Fruit fly (Drosophila melanogaster): ENCODE measurements around the gene CG13083.
A peak's percentile ranks its signal among the peaks of the same experiment; 100 is the strongest.

CG13083 gene

DNA sequence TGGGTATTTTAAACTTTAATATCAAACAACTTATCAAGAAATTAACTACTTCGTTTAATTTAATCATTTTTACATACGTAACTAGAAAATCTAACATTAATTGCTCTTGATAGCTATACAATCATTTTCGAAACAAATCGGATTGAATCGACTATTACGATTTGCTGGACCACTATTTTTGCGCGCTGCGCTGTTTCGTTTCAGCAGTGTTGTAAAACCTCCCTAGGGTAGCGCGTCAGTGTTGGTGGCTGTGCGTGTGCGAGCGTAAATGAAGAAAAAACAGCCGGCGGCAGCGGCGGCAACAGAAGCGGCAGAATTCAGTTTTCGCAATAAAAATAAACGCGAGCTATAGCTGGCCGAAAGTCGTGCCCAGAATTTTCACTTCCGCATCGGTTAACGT lies 46.0 kb downstream of the CG13083 start, which contains the start of gene CG33116 (continued):
- TF ChIP-seq CG8319 (GFP tag; optimal IDR thresholded peaks at IDR 0.05), result peak; percentile 60
- peak; percentile 92 for TF ChIP-seq CG3919 (GFP tag; optimal IDR thresholded peaks at IDR 0.05)
- TF ChIP-seq CG8632 (GFP tag; optimal IDR thresholded peaks at IDR 0.05), result peak; percentile 74
- peak; percentile 64 to 84 for TF ChIP-seq salr (GFP tag; optimal IDR thresholded peaks at IDR 0.05)
- TF ChIP-seq Sox14 (GFP tag; optimal IDR thresholded peaks at IDR 0.05), result peak; percentile 87
- TF ChIP-seq dsx (GFP tag; optimal IDR thresholded peaks at IDR 0.05; ENCODE audit: poor library complexity, severe bottlenecking), result peak; percentile 72
- TF ChIP-seq svp (GFP tag), result peak; percentile 90
- peak; percentile 85 for TF ChIP-seq CG6163 (GFP tag; IDR thresholded peaks at IDR 0.05)
- peak; percentile 75 for TF ChIP-seq CG4318 (GFP tag; optimal IDR thresholded peaks at IDR 0.05)
- TF ChIP-seq Hr39 (GFP tag; optimal IDR thresholded peaks at IDR 0.05), result peak; percentile 83
- peak; percentile 70 for TF ChIP-seq fd59A (GFP tag; optimal IDR thresholded peaks at IDR 0.05)
- TF ChIP-seq CG11762 (GFP tag; optimal IDR thresholded peaks at IDR 0.05; ENCODE audit: insufficient read depth), result peak; percentile 72
- TF ChIP-seq CG1621 (tag; optimal IDR thresholded peaks at IDR 0.05), result peak; percentile 77
- peak; percentile 33 for TF ChIP-seq Eip93F (GFP tag; optimal IDR thresholded peaks at IDR 0.05)
- peak; percentile 64 for TF ChIP-seq Ets21C (GFP tag; optimal IDR thresholded peaks at IDR 0.05)
- TF ChIP-seq vri (GFP tag; optimal IDR thresholded peaks at IDR 0.05), result peak; percentile 88
- peak; percentile 77 for TF ChIP-seq CG7368 (GFP tag; optimal IDR thresholded peaks at IDR 0.05)
- TF ChIP-seq CG32006 (GFP tag; optimal IDR thresholded peaks at IDR 0.05), result peak; percentile 91
- peak; percentile 79 for TF ChIP-seq CG6792 (GFP tag; optimal IDR thresholded peaks at IDR 0.05)
- TF ChIP-seq topi (GFP tag; optimal IDR thresholded peaks at IDR 0.05), result peak; percentile 84
- TF ChIP-seq CG3032 (tag; optimal IDR thresholded peaks at IDR 0.05), result peak; percentile 77
- peak; percentile 92 for TF ChIP-seq Hr4 (GFP tag; optimal IDR thresholded peaks at IDR 0.05)
- TF ChIP-seq CG16779 (tag; optimal IDR thresholded peaks at IDR 0.05), result peak; percentile 57
- peak; percentile 85 for TF ChIP-seq achi (GFP tag; optimal IDR thresholded peaks at IDR 0.05)
- TF ChIP-seq OdsH (GFP tag; optimal IDR thresholded peaks at IDR 0.05), result peak; percentile 88
- TF ChIP-seq esn (GFP tag; optimal IDR thresholded peaks at IDR 0.05), result peak; percentile 89
- peak; percentile 86 for TF ChIP-seq net (GFP tag; optimal IDR thresholded peaks at IDR 0.05)
- TF ChIP-seq CG6276 (GFP tag; optimal IDR thresholded peaks at IDR 0.05), result peak; percentile 85
- TF ChIP-seq Sox15 (GFP tag; optimal IDR thresholded peaks at IDR 0.05), result peak; percentile 61
- TF ChIP-seq fkh (GFP tag; optimal IDR thresholded peaks at IDR 0.05), result peak; percentile 49
- peak; percentile 83 for TF ChIP-seq CG8119 (GFP tag; IDR thresholded peaks at IDR 0.05)
- TF ChIP-seq ss (GFP tag; optimal IDR thresholded peaks at IDR 0.05), result peak; percentile 56 to 75
- TF ChIP-seq CG10669 (GFP tag; optimal IDR thresholded peaks at IDR 0.05), result peak; percentile 82
- TF ChIP-seq Eip78C (GFP tag), result peak; percentile 96
- TF ChIP-seq eg (GFP tag; IDR thresholded peaks at IDR 0.05), result peak; percentile 88
- TF ChIP-seq Gug (GFP tag; IDR thresholded peaks at IDR 0.05), result peak; percentile 74
- peak; percentile 3 for TF ChIP-seq Hr38 (GFP tag; optimal IDR thresholded peaks at IDR 0.05)

DNA sequence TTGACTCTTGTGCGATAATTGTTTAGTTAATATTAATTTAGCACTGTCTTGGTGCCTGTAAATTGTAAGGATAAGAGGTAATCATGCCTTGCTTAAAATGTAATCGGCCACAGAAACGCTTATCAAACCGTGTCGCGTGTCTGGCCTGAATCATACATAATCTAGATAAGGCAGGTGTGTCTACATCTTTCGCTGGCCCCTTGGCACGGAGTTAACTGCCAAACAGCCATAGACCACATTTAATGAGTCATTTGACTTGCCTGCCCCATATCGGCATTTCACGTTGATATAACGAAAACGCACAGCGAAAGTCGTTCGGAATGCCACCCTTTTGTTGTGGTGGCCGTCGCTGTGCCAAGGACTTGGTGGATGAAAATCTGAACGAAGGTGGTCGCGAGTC lies 47.9 kb downstream of the CG13083 start, which contains the start of gene CG31697:
Gene CG31697 (plus strand): TSS at position 215 of the 400 bp plus-strand sequence.
- TF ChIP-seq Eip78C (GFP tag) (peak; percentile 5), svp (GFP tag) (peak; percentile 26), CG1621 (tag; optimal IDR thresholded peaks at IDR 0.05) (no peak), CG6276 (GFP tag; optimal IDR thresholded peaks at IDR 0.05) (no peak), vri (GFP tag; optimal IDR thresholded peaks at IDR 0.05) (peak; percentile 77)

DNA sequence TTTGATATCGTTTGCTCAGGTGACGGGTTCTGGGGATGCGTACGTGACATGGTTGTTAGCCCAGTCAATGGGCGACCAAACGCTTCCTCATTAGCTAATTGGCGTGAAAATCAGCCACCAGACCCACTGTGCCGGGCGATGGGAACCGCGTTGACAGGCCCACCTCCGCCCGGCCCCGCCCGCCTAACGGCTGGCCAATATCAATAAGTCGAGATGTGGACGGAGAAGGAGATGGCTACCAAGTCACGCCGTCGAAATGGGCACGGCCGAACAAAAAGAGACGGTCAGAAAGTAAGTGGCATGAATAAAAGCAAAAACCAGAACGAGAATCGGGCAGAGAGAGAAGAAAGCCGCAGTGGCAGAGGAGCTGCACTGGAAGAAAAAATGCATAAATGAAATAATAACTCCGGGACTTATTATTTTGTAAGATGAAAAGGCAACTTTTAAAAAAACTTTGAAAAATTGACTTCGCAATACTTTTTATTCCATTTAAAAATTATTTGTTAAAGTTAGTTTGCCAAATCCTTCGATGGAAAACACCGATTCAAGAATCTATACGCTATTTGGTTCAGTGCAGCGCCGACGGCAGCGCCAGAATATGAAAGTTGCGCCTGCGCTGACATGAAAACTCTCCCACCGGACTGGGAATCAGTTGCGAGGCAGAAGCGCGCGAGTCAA lies 50.6 kb downstream of the CG13083 start, which contains the start of gene CG13082:
Gene CG13082 (plus strand): TSS at position 647 of the 678 bp plus-strand sequence.
- peak; percentile 87 for TF ChIP-seq CG10631 (GFP tag; optimal IDR thresholded peaks at IDR 0.05)
- TF ChIP-seq CG8319 (GFP tag; optimal IDR thresholded peaks at IDR 0.05), result peak; percentile 84
- peak; percentile 9 for TF ChIP-seq CG9139 (GFP tag; optimal IDR thresholded peaks at IDR 0.05)
- TF ChIP-seq Gug (GFP tag; IDR thresholded peaks at IDR 0.05), result peak; percentile 73
- TF ChIP-seq fd59A (GFP tag; optimal IDR thresholded peaks at IDR 0.05), result peak; percentile 67
- TF ChIP-seq fkh (GFP tag; optimal IDR thresholded peaks at IDR 0.05), result no peak
- peak; percentile 96 for TF ChIP-seq Hr39 (GFP tag; optimal IDR thresholded peaks at IDR 0.05)
- TF ChIP-seq dac (GFP tag; optimal IDR thresholded peaks at IDR 0.05), result peak; percentile 81
- peak; percentile 88 for TF ChIP-seq CG11762 (GFP tag; optimal IDR thresholded peaks at IDR 0.05; ENCODE audit: insufficient read depth)
- TF ChIP-seq CG1621 (tag; optimal IDR thresholded peaks at IDR 0.05), result peak; percentile 39
- peak; percentile 95 for TF ChIP-seq Sox102F (GFP tag; optimal IDR thresholded peaks at IDR 0.05)
- TF ChIP-seq net (GFP tag; optimal IDR thresholded peaks at IDR 0.05), result peak; percentile 83
- peak; percentile 88 for TF ChIP-seq Lpt (GFP tag; optimal IDR thresholded peaks at IDR 0.05)
- peak; percentile 96 for TF ChIP-seq cyc (GFP tag; optimal IDR thresholded peaks at IDR 0.05)
- TF ChIP-seq dsx (GFP tag; optimal IDR thresholded peaks at IDR 0.05; ENCODE audit: poor library complexity, severe bottlenecking), result peak; percentile 69
- TF ChIP-seq CG16779 (tag; optimal IDR thresholded peaks at IDR 0.05), result peak; percentile 66
- TF ChIP-seq CG34406 (GFP tag; optimal IDR thresholded peaks at IDR 0.05), result peak; percentile 91
- peak; percentile 50 to 74 for TF ChIP-seq ss (GFP tag; optimal IDR thresholded peaks at IDR 0.05)
- TF ChIP-seq CG6163 (GFP tag; IDR thresholded peaks at IDR 0.05), result peak; percentile 87
- TF ChIP-seq achi (GFP tag; optimal IDR thresholded peaks at IDR 0.05), result peak; percentile 92
- TF ChIP-seq CG11902 (GFP tag; optimal IDR thresholded peaks at IDR 0.05), result peak; percentile 81
- TF ChIP-seq esn (GFP tag; optimal IDR thresholded peaks at IDR 0.05), result peak; percentile 97
